Worm (Caenorhabditis elegans) whole organism, late embryonic: ENCODE data around the gene dnj-13.

Experiments
- ama-1 ChIP-seq: fragments of 150-350 bp; optimal IDR thresholded peaks from 2 replicates; lab custom pipeline; 2014
- ceh-24 ChIP-seq: sonication (generic microtip); optimal IDR thresholded peaks from 2 replicates; lab custom pipeline; 2016; ENCODE audit warnings: mild to moderate bottlenecking, missing genetic modification characterization, missing compliant biosample characterization
- unc-86 ChIP-seq: sonication (generic microtip); optimal IDR thresholded peaks from 2 replicates; lab custom pipeline; 2016; ENCODE audit warnings: missing genetic modification characterization, missing compliant biosample characterization

DNA sequence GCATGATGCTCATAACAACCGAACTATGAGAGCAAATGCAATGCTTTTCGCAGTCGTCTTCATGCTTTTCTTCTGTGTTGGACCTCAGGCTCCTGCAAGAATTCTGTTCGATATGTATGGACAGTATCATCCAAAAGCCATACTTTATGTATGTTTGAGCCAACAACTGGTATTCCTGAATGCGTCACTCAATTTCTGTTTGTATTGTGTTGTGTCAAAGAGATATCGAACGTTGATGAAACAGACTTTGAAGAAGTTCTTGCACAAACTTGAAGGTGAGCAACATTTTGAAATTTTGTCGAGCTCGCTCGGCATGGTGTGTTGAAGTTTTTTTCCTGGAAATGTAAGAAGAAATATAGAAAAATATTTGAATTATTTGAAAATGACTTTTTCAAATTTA lies 32.6 kb upstream of the dnj-13 start:
- TF ChIP-seq unc-86 (tag; lab: Kevin White, UChicago) (no peak), ama-1 (lab: Kevin White, UChicago) (no peak), ceh-24 (tag; lab: Kevin White, UChicago) (no peak)
